Fruit fly (Drosophila melanogaster) whole organism, prepupa: Measurements from ENCODE around the gene CG1674.

Experiments used
- CG16779 ChIP-seq: fragments of 200-800 bp; sonication (Bioruptor generic); optimal IDR thresholded peaks from 3 replicates; lab custom pipeline; 2017; ENCODE audit warnings: missing biosample characterization, mild to moderate bottlenecking, missing genetic modification characterization
- CG34406 ChIP-seq: fragments of 200-800 bp; sonication (Bioruptor generic); optimal IDR thresholded peaks from 3 replicates; lab custom pipeline; 2016; ENCODE audit warnings: missing biosample characterization, missing genetic modification characterization
- CG7368 ChIP-seq: fragments of 200-800 bp; sonication (Bioruptor generic); optimal IDR thresholded peaks from 3 replicates; lab custom pipeline; 2016; ENCODE audit warnings: missing biosample characterization, missing genetic modification characterization
- Eip75B ChIP-seq: fragments of 200-800 bp; sonication (Bioruptor generic); optimal IDR thresholded peaks from 3 replicates; lab custom pipeline; 2016; ENCODE audit warnings: missing biosample characterization, missing genetic modification characterization
- Hr39 ChIP-seq: fragments of 200-800 bp; sonication (Bioruptor generic); optimal IDR thresholded peaks from 2 replicates; lab custom pipeline; 2016; ENCODE audit warnings: missing biosample characterization, missing genetic modification characterization
- Met ChIP-seq: fragments of 200-800 bp; sonication (Bioruptor generic); optimal IDR thresholded peaks from 3 replicates; lab custom pipeline; 2016; ENCODE audit warnings: missing biosample characterization, missing genetic modification characterization
- esn ChIP-seq: fragments of 200-800 bp; sonication (Bioruptor generic); optimal IDR thresholded peaks from 2 replicates; lab custom pipeline; 2016; ENCODE audit warnings: missing biosample characterization, mild to moderate bottlenecking, missing genetic modification characterization, moderate library complexity
- net ChIP-seq: fragments of 200-800 bp; sonication (Bioruptor generic); optimal IDR thresholded peaks from 3 replicates; lab custom pipeline; 2016; ENCODE audit warnings: missing biosample characterization, missing genetic modification characterization
- ss ChIP-seq, 2 experiments: fragments of 200-800 bp; sonication (Bioruptor generic); optimal IDR thresholded peaks; 2 replicates in 1 of 2; 3 replicates in 1 of 2; lab custom pipeline; 2017 to 2018; ENCODE audit warnings: mild to moderate bottlenecking in 2 of 2, missing biosample characterization in 2 of 2, missing genetic modification characterization in 2 of 2, moderate library complexity in 1 of 2

DNA sequence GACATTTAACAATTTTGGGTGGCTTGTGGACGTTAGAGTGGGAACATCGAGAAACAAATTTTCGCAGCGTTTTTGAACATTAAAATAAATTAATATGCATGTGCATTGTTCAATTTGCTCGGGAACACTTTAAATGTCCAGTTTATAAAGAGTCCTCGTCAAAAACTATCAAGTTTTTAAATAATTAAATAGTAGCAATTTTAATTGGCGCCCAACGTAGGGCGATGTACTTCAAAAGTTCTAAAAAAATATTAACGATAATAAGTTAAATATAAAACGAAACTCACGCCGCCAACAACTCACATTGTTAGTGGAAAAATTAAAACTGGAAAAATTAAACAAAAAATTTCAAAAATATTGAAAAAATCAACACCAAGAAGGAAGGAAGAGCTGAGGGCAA, 61.9 kb downstream of the CG1674 start:
- TF ChIP-seq Eip75B, result no peak
- TF ChIP-seq net (GFP tag; lab: Kevin White, UChicago), result no peak
- no peak for TF ChIP-seq CG34406 (GFP tag; lab: Kevin White, UChicago)
- no peak for TF ChIP-seq esn
- no peak for TF ChIP-seq CG16779 (tag; lab: Kevin White, UChicago)
- no peak for TF ChIP-seq ss (GFP tag; optimal IDR thresholded peaks at IDR 0.05; lab: Kevin White, UChicago)
- TF ChIP-seq Hr39 (GFP tag; lab: Kevin White, UChicago), result no peak
- TF ChIP-seq CG7368 (GFP tag; lab: Kevin White, UChicago), result no peak
- TF ChIP-seq Met (GFP tag; lab: Kevin White, UChicago), result no peak
